Fruit fly (Drosophila melanogaster): ENCODE results near the gene CG15731.

CG15731 gene

dm6 chrX:12466541-12467240 lies 9.1 kb upstream of the CG15731 start (continued):
- TF ChIP-seq E2f2 (GFP tag; IDR thresholded peaks at IDR 0.05) (no peak), CG4617 (GFP tag; optimal IDR thresholded peaks at IDR 0.05; ENCODE audit: borderline replicate concordance) (no peak), wek (GFP tag; optimal IDR thresholded peaks at IDR 0.05) (no peak), Vsx1 (GFP tag; optimal IDR thresholded peaks at IDR 0.05) (no peak), CG9609 (GFP tag; optimal IDR thresholded peaks at IDR 0.05) (no peak), Jarid2 (GFP tag; optimal IDR thresholded peaks at IDR 0.05) (no peak), ham (GFP tag; IDR thresholded peaks at IDR 0.05) (no peak), Ets65A (GFP tag) (peak; percentile 94), CG7786 (GFP tag; optimal IDR thresholded peaks at IDR 0.05) (peak; percentile 13), CG10979 (tag; optimal IDR thresholded peaks at IDR 0.05) (peak; percentile 43), dpn (GFP tag; optimal IDR thresholded peaks at IDR 0.05) (peak; percentile 30 to 60), knrl (GFP tag; IDR thresholded peaks at IDR 0.05; ENCODE audit: partially characterized antibody) (no peak), CG8089 (GFP tag; optimal IDR thresholded peaks at IDR 0.05) (no peak), ap (GFP tag; IDR thresholded peaks at IDR 0.05) (0 out of 2 replicates have a peak, but pooled peaks have one; percentile 23), CG17359 (tag; optimal IDR thresholded peaks at IDR 0.05) (peak; percentile 56), D19B (GFP tag; optimal IDR thresholded peaks at IDR 0.05) (no peak), CG17186 (GFP tag; optimal IDR thresholded peaks at IDR 0.05) (no peak), CG8290 (GFP tag; optimal IDR thresholded peaks at IDR 0.05) (no peak), CG8290 (tag; optimal IDR thresholded peaks at IDR 0.05) (peak in 1 of 2 experiments; percentile 27), NC2α (GFP tag; optimal IDR thresholded peaks at IDR 0.05) (no peak), Bgb (GFP tag; IDR thresholded peaks at IDR 0.05; ENCODE audit: partially characterized antibody) (no peak), gsb (GFP tag; IDR thresholded peaks at IDR 0.05) (no peak), Sox100B (GFP tag; optimal IDR thresholded peaks at IDR 0.05) (peak; percentile 68), Side (GFP tag; optimal IDR thresholded peaks at IDR 0.05) (no peak), TFAM (GFP tag; optimal IDR thresholded peaks at IDR 0.05) (no peak), CG16815 (GFP tag; optimal IDR thresholded peaks at IDR 0.05) (no peak), Asciz (GFP tag; optimal IDR thresholded peaks at IDR 0.05) (no peak), CG3726 (GFP tag; IDR thresholded peaks at IDR 0.05) (no peak), Ets97D (GFP tag; optimal IDR thresholded peaks at IDR 0.05) (no peak), H15 (GFP tag; IDR thresholded peaks at IDR 0.05) (no peak), ara (GFP tag; IDR thresholded peaks at IDR 0.05) (no peak), CG4707 (GFP tag; optimal IDR thresholded peaks at IDR 0.05) (no peak), CG14860 (GFP tag; IDR thresholded peaks at IDR 0.05; ENCODE audit: partially characterized antibody) (no peak), CG18476 (GFP tag; optimal IDR thresholded peaks at IDR 0.05) (no peak), ftz-f1 (GFP tag; optimal IDR thresholded peaks at IDR 0.05) (no peak), CG12744 (GFP tag; optimal IDR thresholded peaks at IDR 0.05) (peak; percentile 19), Atf3 (GFP tag; optimal IDR thresholded peaks at IDR 0.05) (no peak), CG31365 (tag; optimal IDR thresholded peaks at IDR 0.05) (no peak), CG11093 (GFP tag; IDR thresholded peaks at IDR 0.05) (no peak), CG12391 (tag; optimal IDR thresholded peaks at IDR 0.05) (peak; percentile 52), CG8388 (GFP tag; optimal IDR thresholded peaks at IDR 0.05) (no peak), bab2 (GFP tag; optimal IDR thresholded peaks at IDR 0.05) (peak; percentile 15), Dip2 (GFP tag; IDR thresholded peaks at IDR 0.05) (no peak), dati (GFP tag; IDR thresholded peaks at IDR 0.05) (no peak), CG12219 (GFP tag; optimal IDR thresholded peaks at IDR 0.05) (no peak), CG11247 (GFP tag; IDR thresholded peaks at IDR 0.05) (no peak), kah (GFP tag; optimal IDR thresholded peaks at IDR 0.05) (no peak), ac (GFP tag; optimal IDR thresholded peaks at IDR 0.05) (no peak), C15 (GFP tag; IDR thresholded peaks at IDR 0.05) (no peak), cas (GFP tag; IDR thresholded peaks at IDR 0.05) (no peak), pita (GFP tag; optimal IDR thresholded peaks at IDR 0.05) (no peak)
